Fruit fly (Drosophila melanogaster): ENCODE results near the gene CG6650.
A peak's percentile ranks its signal among the peaks of the same experiment; 100 is the strongest.

The CG6650 gene

dm6 chr3L:14036867-14037313, 5.6 kb downstream of the CG6650 start, which contains the start of gene Hsp110 (continued):
- TF ChIP-seq Spps (tag; optimal IDR thresholded peaks at IDR 0.05) (no peak), CG16813 (GFP tag; IDR thresholded peaks at IDR 0.05; ENCODE audit: partially characterized antibody) (peak; percentile 99), nom (GFP tag; optimal IDR thresholded peaks at IDR 0.05) (peak; percentile 66), Gug (GFP tag; IDR thresholded peaks at IDR 0.05) (no peak; the same call in 3 of the 4 replicates), Hand (GFP tag; optimal IDR thresholded peaks at IDR 0.05) (peak; percentile 16), TFAM (GFP tag; optimal IDR thresholded peaks at IDR 0.05) (no peak), CG14965 (GFP tag; optimal IDR thresholded peaks at IDR 0.05; ENCODE audit: borderline replicate concordance) (no peak), Awh (GFP tag; IDR thresholded peaks at IDR 0.05) (no peak), Hmr (GFP tag; optimal IDR thresholded peaks at IDR 0.05) (no peak), Mes4 (GFP tag; optimal IDR thresholded peaks at IDR 0.05) (no peak), Sry-β (GFP tag; optimal IDR thresholded peaks at IDR 0.05) (no peak), slp2 (GFP tag; optimal IDR thresholded peaks at IDR 0.05) (no peak), gsb (GFP tag; IDR thresholded peaks at IDR 0.05) (no peak), CG6813 (GFP tag; optimal IDR thresholded peaks at IDR 0.05) (no peak), nerfin-1 (tag; optimal IDR thresholded peaks at IDR 0.05) (peak; percentile 42), CG14860 (GFP tag; IDR thresholded peaks at IDR 0.05; ENCODE audit: partially characterized antibody) (peak; percentile 98), CG8765 (GFP tag; IDR thresholded peaks at IDR 0.05) (no peak), usp (GFP tag; optimal IDR thresholded peaks at IDR 0.05) (no peak), Trl (optimal IDR thresholded peaks at IDR 0.05) (no peak), Trl (GFP tag; optimal IDR thresholded peaks at IDR 0.05) (peak; percentile 17), CG8089 (GFP tag; optimal IDR thresholded peaks at IDR 0.05) (no peak), CG13624 (GFP tag; optimal IDR thresholded peaks at IDR 0.05) (peak; percentile 26), CG2199 (GFP tag; IDR thresholded peaks at IDR 0.05) (0 out of 3 replicates have a peak, but pooled peaks have one; percentile 51), stwl (tag; optimal IDR thresholded peaks at IDR 0.05) (peak; percentile 46), CG31388 (GFP tag; optimal IDR thresholded peaks at IDR 0.05) (no peak), Elba2 (GFP tag; optimal IDR thresholded peaks at IDR 0.05) (peak; percentile 81), CG4820 (GFP tag; optimal IDR thresholded peaks at IDR 0.05) (no peak), schlank (tag; optimal IDR thresholded peaks at IDR 0.05) (no peak), Dp (GFP tag; optimal IDR thresholded peaks at IDR 0.05) (peak; percentile 92), CG5953 (GFP tag; IDR thresholded peaks at IDR 0.05) (no peak), CG8359 (GFP tag; optimal IDR thresholded peaks at IDR 0.05; ENCODE audit: borderline replicate concordance) (no peak), vfl (GFP tag; optimal IDR thresholded peaks at IDR 0.05) (no peak), gsb-n (tag; optimal IDR thresholded peaks at IDR 0.05) (peak; percentile 47), Ravus (GFP tag; IDR thresholded peaks at IDR 0.05) (no peak), seq (GFP tag; IDR thresholded peaks at IDR 0.05) (no peak), CG15479 (GFP tag; optimal IDR thresholded peaks at IDR 0.05) (no peak), Bgb (GFP tag; IDR thresholded peaks at IDR 0.05; ENCODE audit: partially characterized antibody) (peak; percentile 100), CG34224 (GFP tag; IDR thresholded peaks at IDR 0.05; ENCODE audit: partially characterized antibody) (peak; percentile 100), trh (GFP tag; optimal IDR thresholded peaks at IDR 0.05) (no peak), CG17361 (GFP tag; IDR thresholded peaks at IDR 0.05) (peak; percentile 26; the same call in 1 of the 3 replicates), CG2678 (tag; optimal IDR thresholded peaks at IDR 0.05) (peak; percentile 7), hkb (optimal IDR thresholded peaks at IDR 0.05) (no peak), hkb (GFP tag; IDR thresholded peaks at IDR 0.05) (peak; percentile 19; the same call in 1 of the 2 replicates), luna (GFP tag; optimal IDR thresholded peaks at IDR 0.05) (no peak), br (optimal IDR thresholded peaks at IDR 0.05) (no peak), ase (GFP tag; IDR thresholded peaks at IDR 0.05) (no peak), CG10366 (GFP tag; IDR thresholded peaks at IDR 0.05) (no peak), CG3726 (GFP tag; IDR thresholded peaks at IDR 0.05) (no peak), sima (GFP tag; optimal IDR thresholded peaks at IDR 0.05) (no peak), Side (GFP tag; optimal IDR thresholded peaks at IDR 0.05) (no peak), lbe (GFP tag; optimal IDR thresholded peaks at IDR 0.05) (peak; percentile 64), CG4424 (GFP tag; optimal IDR thresholded peaks at IDR 0.05) (no peak)

Data from whole organism, embryonic.